Fruit fly (Drosophila melanogaster) whole organism, wandering third instar larva: ENCODE results near the gene CG11378.

Source experiments
- CG32264 ChIP-seq: fragments of 200-800 bp; sonication (Bioruptor generic); optimal IDR thresholded peaks from 2 replicates; lab custom pipeline; 2016; ENCODE audit warnings: missing biosample characterization, missing genetic modification characterization
- CrebA ChIP-seq: fragments of 200-800 bp; sonication (Bioruptor generic); optimal IDR thresholded peaks from 2 replicates; lab custom pipeline; 2016; ENCODE audit warnings: missing biosample characterization, mild to moderate bottlenecking, missing genetic modification characterization, borderline replicate concordance
- Dfd ChIP-seq: fragments of >200 bp; optimal IDR thresholded peaks from 2 replicates; lab custom pipeline; 2017; ENCODE audit warnings: missing biosample characterization, missing genetic modification characterization
- Hnf4 ChIP-seq: fragments of 200-800 bp; sonication (Bioruptor generic); optimal IDR thresholded peaks from 2 replicates; lab custom pipeline; 2016; ENCODE audit warnings: missing biosample characterization, mild to moderate bottlenecking, missing genetic modification characterization
- Hr83 ChIP-seq: fragments of 200-300 bp; sonication (Bioruptor generic); optimal IDR thresholded peaks from 2 replicates; lab custom pipeline; 2016; ENCODE audit warnings: missing biosample characterization, mild to moderate bottlenecking, missing genetic modification characterization, moderate library complexity; ENCODE audit not compliant: poor library complexity, severe bottlenecking
- br ChIP-seq: fragments of 200-800 bp; sonication (Bioruptor generic); optimal IDR thresholded peaks from 2 replicates; lab custom pipeline; 2016; ENCODE audit warnings: missing biosample characterization, missing genetic modification characterization
- dl ChIP-seq, 2 experiments: fragments of 175-275, 200-275 bp in 1 of 2; fragments of 200-275 bp in 1 of 2; sonication (Bioruptor generic); optimal IDR thresholded peaks; lab custom pipeline; 2018; ENCODE audit warnings: mild to moderate bottlenecking in 2 of 2, missing biosample characterization in 2 of 2, missing genetic modification characterization in 2 of 2, moderate library complexity in 2 of 2; ENCODE audit not compliant: partially characterized antibody in 2 of 2, insufficient read depth in 1 of 2
- dmrt93B ChIP-seq: fragments of 200-800 bp; sonication (Bioruptor generic); optimal IDR thresholded peaks from 2 replicates; lab custom pipeline; 2018; ENCODE audit warnings: missing biosample characterization, mild to moderate bottlenecking, missing genetic modification characterization
- fru ChIP-seq: fragments of 200-800 bp; sonication (Bioruptor generic); optimal IDR thresholded peaks from 3 replicates; lab custom pipeline; 2016; ENCODE audit warnings: missing biosample characterization, mild to moderate bottlenecking, missing genetic modification characterization
- jim ChIP-seq: fragments of 175-275, 200-325 bp; sonication (Bioruptor generic); optimal IDR thresholded peaks from 2 replicates; lab custom pipeline; 2016; ENCODE audit warnings: missing biosample characterization, mild to moderate bottlenecking, missing genetic modification characterization
- pan ChIP-seq: fragments of >200 bp; optimal IDR thresholded peaks from 2 replicates; lab custom pipeline; 2017
- tai ChIP-seq: sonication (Bioruptor generic); optimal IDR thresholded peaks from 2 replicates; lab custom pipeline; 2016; ENCODE audit warnings: missing biosample characterization, missing genetic modification characterization

DNA sequence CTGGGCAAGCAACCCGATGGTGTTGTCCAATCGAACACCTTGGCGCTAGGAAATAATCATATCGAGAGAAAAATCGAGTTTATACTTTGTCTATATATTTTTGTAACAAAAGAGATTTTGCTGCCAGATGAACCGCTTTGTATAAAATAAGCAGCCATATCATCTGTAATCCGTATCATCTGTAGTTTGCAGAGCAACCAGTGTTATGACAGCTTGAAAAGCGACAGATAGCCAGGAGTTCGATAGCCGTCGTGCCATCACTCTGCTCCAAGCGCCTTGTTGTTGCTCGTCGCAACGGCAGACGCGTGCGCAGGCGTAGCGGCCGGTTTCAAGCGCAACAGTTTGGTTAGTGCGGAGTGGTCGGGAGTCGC lies 35.6 kb upstream of the CG11378 start:
- TF ChIP-seq Hnf4 (GFP tag; lab: Kevin White, UChicago): no peak
- TF ChIP-seq tai (GFP tag; lab: Kevin White, UChicago): no peak
- no peak for TF ChIP-seq dmrt93B
- TF ChIP-seq Dfd (GFP tag; lab: Kevin White, UChicago): no peak
- TF ChIP-seq jim (GFP tag; lab: Kevin White, UChicago): no peak
- no peak for TF ChIP-seq Hr83 (GFP tag; lab: Kevin White, UChicago)
- no peak for TF ChIP-seq pan (lab: Kevin White, UChicago)
- no peak for TF ChIP-seq CrebA
- no peak for TF ChIP-seq br (GFP tag; lab: Kevin White, UChicago)
- TF ChIP-seq CG32264 (GFP tag; lab: Kevin White, UChicago): no peak
- no peak for TF ChIP-seq dl (GFP tag; optimal IDR thresholded peaks at IDR 0.05; lab: Kevin White, UChicago; ENCODE audit: insufficient read depth in 1 of 2, partially characterized antibody in 2 of 2)
- peak; percentile 25 for TF ChIP-seq fru (GFP tag; lab: Kevin White, UChicago)
